Worm (Caenorhabditis elegans) whole organism, midembryonic: ENCODE data around the gene Y57G11C.28.

Source experiments
- flt-1 ChIP-seq: fragments of 200-800 bp; sonication (Bioruptor generic); IDR thresholded peaks from 2 replicates; pipeline ENCODE4 v1.3.6; 2022; ENCODE audit warnings: missing genetic modification characterization, missing compliant biosample characterization
- klf-2 ChIP-seq: fragments of 200-800 bp; sonication (Bioruptor generic); conservative IDR thresholded peaks from 2 replicates; pipeline ENCODE4 v1.3.6; 2022; ENCODE audit warnings: missing genetic modification reagents, missing genetic modification characterization, missing compliant biosample characterization
- med-1 ChIP-seq: sonication (generic microtip); optimal IDR thresholded peaks from 2 replicates; lab custom pipeline; 2017; ENCODE audit warnings: missing genetic modification characterization, mild to moderate bottlenecking, missing compliant biosample characterization, antibody characterized with exemption, missing genetic modification reagents; ENCODE audit not compliant: insufficient read depth
- tab-1 ChIP-seq: fragments of 200-800 bp; sonication (Bioruptor generic); IDR thresholded peaks from 2 replicates; pipeline ENCODE4 v1.3.6; 2022; ENCODE audit warnings: missing genetic modification characterization, missing compliant biosample characterization
- ztf-23 ChIP-seq: fragments of 200-800 bp; sonication (Bioruptor generic); IDR thresholded peaks from 2 replicates; pipeline ENCODE4 v1.3.6; 2022; ENCODE audit warnings: missing genetic modification reagents, missing genetic modification characterization, missing compliant biosample characterization
- ztf-29 ChIP-seq: fragments of 200-800 bp; sonication (Bioruptor generic); IDR thresholded peaks from 2 replicates; pipeline ENCODE4 v1.3.6; 2022; ENCODE audit warnings: missing genetic modification reagents, missing genetic modification characterization, missing compliant biosample characterization

DNA sequence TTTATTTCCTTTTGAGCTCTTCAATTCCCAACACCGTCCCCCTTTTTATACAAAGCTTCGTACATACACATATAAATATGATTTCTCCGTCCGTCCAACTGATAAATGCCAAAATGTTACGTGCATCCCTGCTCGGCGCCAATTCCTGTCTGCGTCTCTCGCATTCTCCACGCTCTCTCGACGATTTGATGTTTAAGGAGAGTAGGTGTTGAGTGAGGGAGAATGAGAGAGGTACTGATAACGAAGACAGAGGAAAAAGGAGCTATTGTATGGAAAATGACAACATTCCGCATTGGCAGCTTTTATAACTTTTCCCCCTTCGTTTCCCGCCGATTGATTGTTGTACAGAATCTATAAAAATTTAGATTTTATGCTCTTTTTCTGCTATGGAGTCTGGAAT is 45.7 kb upstream of the Y57G11C.28 start:
- TF ChIP-seq tab-1 (GFP tag; lab: Robert Waterston, UW) (no peak), klf-2 (no peak), med-1 (GFP tag; lab: Kevin White, UChicago) (no peak), flt-1 (no peak), ztf-29 (GFP tag; lab: Robert Waterston, UW) (no peak), ztf-23 (no peak)
